Worm (Caenorhabditis elegans) whole organism, L1 larva: ENCODE data around the gene add-1.

Experiments
- C04F5.9 ChIP-seq: sonication (generic microtip); optimal IDR thresholded peaks from 2 replicates; lab custom pipeline; 2016; ENCODE audit warnings: missing genetic modification characterization, missing compliant biosample characterization
- C16A3.4 ChIP-seq: fragments of 150-350 bp; optimal IDR thresholded peaks from 2 replicates; lab custom pipeline; 2014; ENCODE audit warnings: missing biosample characterization, missing genetic modification characterization
- C34B4.2 ChIP-seq: sonication (generic microtip); optimal IDR thresholded peaks from 2 replicates; lab custom pipeline; 2017; ENCODE audit warnings: mild to moderate bottlenecking, missing genetic modification characterization, missing compliant biosample characterization
- Y116A8C.19 ChIP-seq: sonication (generic microtip); optimal IDR thresholded peaks from 2 replicates; lab custom pipeline; 2016; ENCODE audit warnings: missing compliant biosample characterization, missing genetic modification characterization, borderline replicate concordance
- aly-2 ChIP-seq: fragments of 150-350 bp; optimal IDR thresholded peaks from 2 replicates; lab custom pipeline; 2014; ENCODE audit warnings: missing biosample characterization, missing genetic modification characterization
- blmp-1 ChIP-seq: fragments of 150-350 bp; optimal IDR thresholded peaks from 2 replicates; lab custom pipeline; 2014; ENCODE audit warnings: missing biosample characterization, missing genetic modification characterization
- ceh-63 ChIP-seq: fragments of 200-800 bp; sonication (Bioruptor generic); optimal IDR thresholded peaks from 2 replicates; lab custom pipeline; 2018; ENCODE audit warnings: mild to moderate bottlenecking, missing genetic modification characterization, missing compliant biosample characterization
- ceh-8 ChIP-seq: fragments of 200-800 bp; sonication (Bioruptor generic); optimal IDR thresholded peaks from 2 replicates; lab custom pipeline; 2018; ENCODE audit warnings: mild to moderate bottlenecking, missing genetic modification characterization, moderate library complexity, missing compliant biosample characterization
- ces-1 ChIP-seq: fragments of 150-350 bp; optimal IDR thresholded peaks from 2 replicates; lab custom pipeline; 2014; ENCODE audit warnings: missing biosample characterization, missing genetic modification reagents, missing genetic modification characterization
- dsc-1 ChIP-seq: sonication (generic microtip); optimal IDR thresholded peaks from 2 replicates; lab custom pipeline; 2016; ENCODE audit warnings: mild to moderate bottlenecking, missing genetic modification characterization, missing compliant biosample characterization
- efl-1 ChIP-seq, 4 experiments: fragments of 150-350 bp; optimal IDR thresholded peaks in 3 of 4; peaks in 1 of 4; 1 replicate in 1 of 4; 2 replicates in 3 of 4; lab custom pipeline; 2014; ENCODE audit warnings: missing biosample characterization in 2 of 4, missing genetic modification characterization in 2 of 4, missing genetic modification reagents in 2 of 4
- egl-13 ChIP-seq: sonication (generic microtip); optimal IDR thresholded peaks from 2 replicates; lab custom pipeline; 2016; ENCODE audit warnings: missing genotype, missing genetic modification reagents, missing genetic modification characterization, missing compliant biosample characterization
- fkh-10 ChIP-seq: sonication (generic microtip); optimal IDR thresholded peaks from 2 replicates; lab custom pipeline; 2017; ENCODE audit warnings: missing biosample characterization, missing genetic modification reagents, missing genetic modification characterization
- fos-1 ChIP-seq: fragments of 150-350 bp; optimal IDR thresholded peaks from 2 replicates; lab custom pipeline; 2014; ENCODE audit warnings: missing biosample characterization, missing genetic modification characterization
- hlh-4 ChIP-seq: sonication (generic microtip); optimal IDR thresholded peaks from 2 replicates; lab custom pipeline; 2016; ENCODE audit warnings: mild to moderate bottlenecking, missing genetic modification characterization, missing compliant biosample characterization
- hpl-2 ChIP-seq: fragments of 150-350 bp; optimal IDR thresholded peaks from 2 replicates; lab custom pipeline; 2014; ENCODE audit warnings: missing biosample characterization, missing genetic modification reagents, missing genetic modification characterization
- irx-1 ChIP-seq: sonication (generic microtip); optimal IDR thresholded peaks from 2 replicates; lab custom pipeline; 2016; ENCODE audit warnings: missing genetic modification characterization, missing compliant biosample characterization
- lin-14 ChIP-seq: fragments of 200-800 bp; sonication (Bioruptor generic); optimal IDR thresholded peaks from 2 replicates; lab custom pipeline; 2018; ENCODE audit warnings: mild to moderate bottlenecking, missing genetic modification characterization, moderate library complexity, missing compliant biosample characterization
- lir-3 ChIP-seq: sonication (generic microtip); optimal IDR thresholded peaks from 2 replicates; lab custom pipeline; 2016; ENCODE audit warnings: mild to moderate bottlenecking, missing genetic modification characterization, moderate library complexity, missing compliant biosample characterization; ENCODE audit not compliant: poor library complexity
- mab-9 ChIP-seq: fragments of 200-800 bp; sonication (Bioruptor generic); IDR thresholded peaks from 2 replicates; pipeline ENCODE4 v1.3.6; 2022; ENCODE audit warnings: missing genetic modification reagents, missing genetic modification characterization, missing compliant biosample characterization
- mep-1 ChIP-seq: fragments of 150-350 bp; optimal IDR thresholded peaks from 2 replicates; lab custom pipeline; 2014; ENCODE audit warnings: missing biosample characterization, missing genetic modification characterization
- nhr-19 ChIP-seq: fragments of 200-800 bp; sonication (Bioruptor generic); conservative IDR thresholded peaks from 2 replicates; pipeline ENCODE4 v1.3.6; 2022; ENCODE audit warnings: missing genetic modification characterization, missing compliant biosample characterization
- nhr-237 ChIP-seq: fragments of 150-350 bp; optimal IDR thresholded peaks from 2 replicates; lab custom pipeline; 2014; ENCODE audit warnings: missing biosample characterization, missing genetic modification characterization
- nhr-28 ChIP-seq: fragments of 150-350 bp; optimal IDR thresholded peaks from 2 replicates; lab custom pipeline; 2014; ENCODE audit warnings: missing biosample characterization, missing genetic modification characterization
- nhr-47 ChIP-seq: sonication (generic microtip); optimal IDR thresholded peaks from 2 replicates; lab custom pipeline; 2016; ENCODE audit warnings: mild to moderate bottlenecking, missing genetic modification characterization, moderate library complexity, missing compliant biosample characterization
- nhr-76 ChIP-seq: sonication (generic microtip); optimal IDR thresholded peaks from 2 replicates; lab custom pipeline; 2017; ENCODE audit warnings: missing biosample characterization, missing genetic modification characterization
- nhr-85 ChIP-seq: sonication (generic microtip); peaks from one replicate; lab custom pipeline; 2016; ENCODE audit warnings: missing genetic modification characterization, inconsistent platforms, missing compliant biosample characterization
- nhr-90 ChIP-seq: sonication (generic microtip); optimal IDR thresholded peaks from 2 replicates; lab custom pipeline; 2016; ENCODE audit warnings: mild to moderate bottlenecking, missing genetic modification characterization, missing compliant biosample characterization; ENCODE audit not compliant: poor library complexity
- snpc-4 ChIP-seq: fragments of 150-350 bp; optimal IDR thresholded peaks from 2 replicates; lab custom pipeline; 2014; ENCODE audit warnings: missing biosample characterization, missing genetic modification characterization
- snu-23 ChIP-seq: sonication (generic microtip); optimal IDR thresholded peaks from 2 replicates; lab custom pipeline; 2016; ENCODE audit warnings: missing genetic modification characterization, missing compliant biosample characterization
- sptf-1 ChIP-seq: fragments of 150-350 bp; optimal IDR thresholded peaks from 2 replicates; lab custom pipeline; 2014; ENCODE audit warnings: missing biosample characterization, missing genetic modification characterization
- sup-37 ChIP-seq: fragments of 200-800 bp; sonication (Bioruptor generic); optimal IDR thresholded peaks from 2 replicates; lab custom pipeline; 2018; ENCODE audit warnings: mild to moderate bottlenecking, missing genetic modification characterization, missing compliant biosample characterization
- tlp-1 ChIP-seq: fragments of 150-350 bp; optimal IDR thresholded peaks from 2 replicates; lab custom pipeline; 2014; ENCODE audit warnings: missing biosample characterization, missing genetic modification characterization
- unc-130 ChIP-seq: fragments of 150-350 bp; optimal IDR thresholded peaks from 2 replicates; lab custom pipeline; 2017; ENCODE audit warnings: missing biosample characterization, missing genetic modification characterization, inconsistent platforms
- unc-62 ChIP-seq: fragments of 150-350 bp; optimal IDR thresholded peaks from 2 replicates; lab custom pipeline; 2014; ENCODE audit warnings: missing biosample characterization, missing genetic modification reagents, missing genetic modification characterization
- vab-15 ChIP-seq: sonication (generic microtip); optimal IDR thresholded peaks from 2 replicates; lab custom pipeline; 2017; ENCODE audit warnings: missing genotype, mild to moderate bottlenecking, missing genetic modification characterization, missing compliant biosample characterization
- xbp-1 ChIP-seq: sonication (generic microtip); optimal IDR thresholded peaks from 2 replicates; lab custom pipeline; 2016; ENCODE audit warnings: missing genetic modification characterization, missing compliant biosample characterization
- zag-1 ChIP-seq: fragments of 150-350 bp; optimal IDR thresholded peaks from 2 replicates; lab custom pipeline; 2014; ENCODE audit warnings: missing biosample characterization, missing genetic modification characterization
- ztf-4 ChIP-seq: fragments of 150-350 bp; optimal IDR thresholded peaks from 2 replicates; lab custom pipeline; 2014; ENCODE audit warnings: missing biosample characterization, missing genetic modification characterization

The add-1 gene

ce11 chrX:4876904-4877303 is 17.1 kb upstream of the add-1 start, which contains the start of gene tsp-14 (continued):
- TF ChIP-seq vab-15 (tag; lab: Kevin White, UChicago) (no peak), nhr-90 (peak; percentile 8), ceh-63 (GFP tag; lab: Kevin White, UChicago) (no peak), Y116A8C.19 (tag; lab: Kevin White, UChicago) (no peak), irx-1 (tag; lab: Kevin White, UChicago) (no peak), hlh-4 (tag; lab: Kevin White, UChicago) (no peak), sptf-1 (tag; lab: Kevin White, UChicago) (no peak), ceh-8 (GFP tag; lab: Kevin White, UChicago) (no peak), snu-23 (GFP tag; lab: Kevin White, UChicago) (peak; percentile 12), dsc-1 (tag; lab: Kevin White, UChicago) (no peak), fos-1 (tag; lab: Kevin White, UChicago) (no peak), egl-13 (tag; lab: Kevin White, UChicago) (no peak), unc-130 (no peak), ztf-4 (no peak), C16A3.4 (no peak), mab-9 (GFP tag; lab: Robert Waterston, UW) (no peak)

- TF ChIP-seq nhr-85 (tag; lab: Kevin White, UChicago) = peak; percentile 12
- no peak for TF ChIP-seq nhr-237 (tag; lab: Kevin White, UChicago)
- peak; percentile 96 for TF ChIP-seq blmp-1
- TF ChIP-seq nhr-76 (tag; lab: Kevin White, UChicago) = no peak
- TF ChIP-seq, all 84 proteins: peak for 2
Observed at ce11 chrX:4875296-4875695, 15.5 kb upstream of the add-1 start.

ce11 chrX:4872758-4873157 is 12.9 kb upstream of the add-1 start:
- TF ChIP-seq lin-14 (GFP tag; lab: Kevin White, UChicago) (peak; percentile 37), nhr-28 (no peak)

- TF ChIP-seq aly-2 (no peak), zag-1 (tag; lab: Kevin White, UChicago) (no peak), ces-1 (GFP tag; lab: Kevin White, UChicago) (no peak), unc-62 (GFP tag; lab: Kevin White, UChicago) (no peak), efl-1 (optimal IDR thresholded peaks at IDR 0.05; lab: Kevin White, UChicago) (no peak), efl-1 (GFP tag; optimal IDR thresholded peaks at IDR 0.05 in 1 of 2; lab: Kevin White, UChicago) (no peak), C16A3.4 (no peak), snpc-4 (tag; lab: Kevin White, UChicago) (no peak), nhr-28 (no peak), fkh-10 (GFP tag; lab: Kevin White, UChicago) (peak; percentile 28), lin-14 (GFP tag; lab: Kevin White, UChicago) (peak; percentile 16), C04F5.9 (no peak), sup-37 (GFP tag; lab: Kevin White, UChicago) (no peak), C34B4.2 (no peak), nhr-47 (tag; lab: Kevin White, UChicago) (no peak), hpl-2 (GFP tag; lab: Kevin White, UChicago) (no peak), lir-3 (tag; lab: Kevin White, UChicago) (no peak), tlp-1 (tag; lab: Kevin White, UChicago) (no peak), mep-1 (tag; lab: Kevin White, UChicago) (peak; percentile 9)
Observed at ce11 chrX:4870683-4871082, 10.8 kb upstream of the add-1 start.

- TF ChIP-seq xbp-1 (tag; lab: Kevin White, UChicago) (no peak), efl-1 (optimal IDR thresholded peaks at IDR 0.05; lab: Kevin White, UChicago) (no peak), efl-1 (GFP tag; optimal IDR thresholded peaks at IDR 0.05 in 1 of 2; lab: Kevin White, UChicago) (peak in 1 of 2 experiments; percentile 24), nhr-19 (no peak), lin-14 (GFP tag; lab: Kevin White, UChicago) (peak; percentile 27), ceh-8 (GFP tag; lab: Kevin White, UChicago) (peak; percentile 23), vab-15 (tag; lab: Kevin White, UChicago) (no peak)
- TF ChIP-seq, all 84 proteins: peak for 3
Observed at ce11 chrX:4869627-4870026, 9.8 kb upstream of the add-1 start.
